Fruit fly (Drosophila melanogaster) whole organism, pupa: ENCODE data around the gene CheA84a.

Experiments
- CG12605 ChIP-seq: fragments of 200-800 bp; sonication (Bioruptor generic); IDR thresholded peaks from 2 replicates; pipeline ENCODE4 v1.3.6; 2022; ENCODE audit warnings: missing biosample characterization, missing genetic modification characterization
- CG13204 ChIP-seq: fragments of 200-800 bp; sonication (Bioruptor generic); optimal IDR thresholded peaks from 2 replicates; lab custom pipeline; 2018; ENCODE audit warnings: missing biosample characterization, mild to moderate bottlenecking, missing genetic modification characterization, moderate library complexity
- CG14655 ChIP-seq: fragments of 200-800 bp; sonication (Bioruptor generic); optimal IDR thresholded peaks from 3 replicates; lab custom pipeline; 2017; ENCODE audit warnings: mild to moderate bottlenecking, missing biosample characterization, missing genetic modification reagents, missing genetic modification characterization
- CG15710 ChIP-seq: fragments of 200-800 bp; sonication (Bioruptor generic); optimal IDR thresholded peaks from 2 replicates; lab custom pipeline; 2018; ENCODE audit warnings: missing biosample characterization, mild to moderate bottlenecking, missing genetic modification characterization, moderate library complexity
- CG17806 ChIP-seq: fragments of 200-800 bp; sonication (Bioruptor generic); optimal IDR thresholded peaks from 2 replicates; lab custom pipeline; 2018; ENCODE audit warnings: missing biosample characterization, mild to moderate bottlenecking, missing genetic modification characterization, moderate library complexity
- CG32121 ChIP-seq: fragments of 200-800 bp; sonication (Bioruptor generic); IDR thresholded peaks from 2 replicates; pipeline ENCODE4 v1.3.6; 2022; ENCODE audit warnings: missing biosample characterization, missing genetic modification characterization
- CG4496 ChIP-seq: fragments of 200-800 bp; sonication (Bioruptor generic); IDR thresholded peaks from 3 replicates; pipeline ENCODE4 v1.3.6; 2022; ENCODE audit warnings: missing biosample characterization, missing genetic modification characterization
- CG9948 ChIP-seq: fragments of 200-800 bp; sonication (Bioruptor generic); optimal IDR thresholded peaks from 2 replicates; lab custom pipeline; 2018; ENCODE audit warnings: missing biosample characterization, mild to moderate bottlenecking, missing genetic modification characterization, moderate library complexity
- D1 ChIP-seq: fragments of 200-800 bp; sonication (Bioruptor generic); optimal IDR thresholded peaks from 2 replicates; lab custom pipeline; 2018; ENCODE audit warnings: missing biosample characterization, mild to moderate bottlenecking, missing genetic modification characterization, moderate library complexity
- EcR ChIP-seq: fragments of 200-800 bp; sonication (Bioruptor generic); optimal IDR thresholded peaks from 3 replicates; lab custom pipeline; 2019; ENCODE audit warnings: missing biosample characterization, missing genetic modification characterization, mild to moderate bottlenecking, moderate library complexity, missing genetic modification reagents
- Snoo ChIP-seq: fragments of 200-800 bp; sonication (Bioruptor generic); optimal IDR thresholded peaks from 3 replicates; lab custom pipeline; 2017; ENCODE audit warnings: missing biosample characterization, mild to moderate bottlenecking, missing genetic modification characterization, inconsistent platforms
- fd96Ca ChIP-seq: fragments of 200-800 bp; sonication (Bioruptor generic); IDR thresholded peaks from 3 replicates; pipeline ENCODE4 v1.3.6; 2022; ENCODE audit warnings: missing biosample characterization, missing genetic modification characterization
- rn ChIP-seq: fragments of 200-800 bp; sonication (Bioruptor generic); IDR thresholded peaks from 2 replicates; pipeline ENCODE4 v1.3.6; 2022; ENCODE audit warnings: missing biosample characterization, missing genetic modification characterization

DNA sequence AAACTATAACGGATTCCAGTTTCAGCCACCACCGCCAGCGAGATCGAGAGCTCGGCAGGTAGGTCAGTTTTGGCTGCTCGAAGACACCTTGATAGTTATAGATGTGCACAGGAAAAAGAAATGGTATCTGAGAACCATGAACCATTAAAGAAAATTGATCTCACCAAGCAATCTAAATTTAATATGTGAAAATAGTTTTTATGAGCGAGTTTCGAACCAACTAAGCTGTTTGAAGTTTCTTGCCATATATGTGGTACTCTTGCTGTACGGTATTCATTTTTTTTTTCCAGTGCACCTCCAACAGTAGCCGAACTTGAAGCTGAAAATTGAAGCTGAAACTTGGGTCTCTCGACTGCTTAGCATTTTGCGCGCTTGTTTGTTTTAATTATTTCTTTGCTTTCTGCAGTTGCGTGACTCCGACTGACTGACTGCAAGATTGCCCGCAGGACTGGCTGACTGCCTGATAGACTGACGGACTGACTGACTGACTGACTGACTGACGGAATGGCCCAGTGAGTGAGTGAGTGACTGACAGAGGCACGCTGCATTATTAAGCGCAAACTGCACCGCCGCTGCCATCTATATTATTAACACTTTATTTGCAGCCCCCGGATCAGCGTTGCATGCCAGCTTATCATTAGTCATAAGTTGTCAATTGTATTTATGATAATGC lies 33.0 kb downstream of the CheA84a start:
- no peak for TF ChIP-seq CG12605 (GFP tag; lab: Robert Waterston, UW)
- no peak for TF ChIP-seq D1 (tag; lab: Kevin White, UChicago)
- peak; percentile 75 for TF ChIP-seq CG32121 (GFP tag; lab: Robert Waterston, UW)
- peak; percentile 73; the same call in 2 of the 3 replicates for TF ChIP-seq CG4496 (GFP tag; lab: Robert Waterston, UW)
- 0 out of 2 replicates have a peak, but pooled peaks have one; percentile 30 for TF ChIP-seq rn
- TF ChIP-seq CG15710 (tag; lab: Kevin White, UChicago), result peak; percentile 36
- TF ChIP-seq CG9948, result peak; percentile 9
- TF ChIP-seq CG14655 (GFP tag; lab: Kevin White, UChicago), result peak; percentile 47
- no peak for TF ChIP-seq EcR (GFP tag; lab: Kevin White, UChicago)
- TF ChIP-seq CG13204 (GFP tag; lab: Kevin White, UChicago), result no peak
- TF ChIP-seq CG17806 (tag; lab: Kevin White, UChicago), result peak; percentile 13
- no peak for TF ChIP-seq Snoo (tag; lab: Kevin White, UChicago)
- peak; percentile 68; the same call in 2 of the 3 replicates for TF ChIP-seq fd96Ca (GFP tag; lab: Robert Waterston, UW)
